Fruit fly (Drosophila melanogaster): ENCODE data around the gene CG14671.
A peak's percentile ranks its signal among the peaks of the same experiment; 100 is the strongest.

dm6 chr3R:5599521-5600360 lies 35.1 kb upstream of the CG14671 start:
- TF ChIP-seq CG7045 (GFP tag; optimal IDR thresholded peaks at IDR 0.05) (no peak), Mnt (GFP tag; optimal IDR thresholded peaks at IDR 0.05) (peak; percentile 97), CG1620 (GFP tag; optimal IDR thresholded peaks at IDR 0.05) (no peak), Hr96 (GFP tag; optimal IDR thresholded peaks at IDR 0.05) (no peak), CG12768 (GFP tag; optimal IDR thresholded peaks at IDR 0.05) (no peak), cic (GFP tag; optimal IDR thresholded peaks at IDR 0.05) (peak; percentile 45), kay (GFP tag; ENCODE audit: borderline replicate concordance) (no peak), Crg-1 (GFP tag; optimal IDR thresholded peaks at IDR 0.05) (no peak), bab1 (GFP tag; optimal IDR thresholded peaks at IDR 0.05) (no peak)

Measured in whole organism, adult.